Worm (Caenorhabditis elegans) whole organism, L4/young adult: Measurements from ENCODE around the gene set-13.

Experiments used
- W03F9.2 ChIP-seq: fragments of 150-350 bp; optimal IDR thresholded peaks from 2 replicates; lab custom pipeline; 2014; ENCODE audit warnings: missing biosample characterization, missing genetic modification characterization
- dao-5 ChIP-seq: sonication (generic microtip); optimal IDR thresholded peaks from 2 replicates; lab custom pipeline; 2016; ENCODE audit warnings: missing genotype, missing genetic modification characterization, moderate library complexity, missing compliant biosample characterization
- him-1 ChIP-seq: sonication (generic microtip); optimal IDR thresholded peaks from 2 replicates; lab custom pipeline; 2016; ENCODE audit warnings: missing genotype, missing genetic modification reagents, missing genetic modification characterization, missing compliant biosample characterization

- TF ChIP-seq him-1 (tag; lab: Kevin White, UChicago) (no peak), dao-5 (no peak), W03F9.2 (tag; lab: Kevin White, UChicago) (no peak)
Observed at ce11 chrII:2772166-2772565, 44.6 kb upstream of the set-13 start, which contains the start of gene sdz-10.
